Worm (Caenorhabditis elegans): ENCODE data around the gene str-151.
A peak's percentile ranks its signal among the peaks of the same experiment; 100 is the strongest.

The str-151 gene

DNA sequence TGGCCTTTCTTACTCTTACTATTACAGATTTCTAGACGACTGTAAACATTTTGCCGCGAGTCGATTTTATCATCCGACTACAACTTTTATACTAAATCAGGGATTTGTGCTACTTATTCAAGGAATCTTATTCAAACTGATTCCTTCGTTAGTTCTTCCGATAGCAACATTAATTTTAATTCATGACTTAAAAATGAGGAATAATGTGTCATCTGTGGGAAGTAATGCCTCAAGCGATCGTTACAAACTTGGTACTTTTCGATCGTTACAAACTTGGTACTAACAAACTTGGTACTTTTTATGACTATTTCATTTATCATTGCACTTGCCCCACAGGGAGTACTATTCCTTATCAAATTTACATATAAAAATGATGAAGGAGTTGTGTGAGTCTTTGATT, 41.5 kb downstream of the str-151 start, which contains the start of gene Y70C5A.4:
Gene Y70C5A.4, plus strand, starts transcription at position 301 of the 400 bp plus-strand sequence.
- TF ChIP-seq ceh-13 (GFP tag; optimal IDR thresholded peaks at IDR 0.05) (no peak), tbx-37 (GFP tag; conservative IDR thresholded peaks at IDR 0.05) (no peak), sea-1 (GFP tag; conservative IDR thresholded peaks at IDR 0.05) (no peak), scrt-1 (GFP tag; IDR thresholded peaks at IDR 0.05) (no peak), flt-1 (GFP tag; IDR thresholded peaks at IDR 0.05) (no peak), tbx-11 (GFP tag; IDR thresholded peaks at IDR 0.05) (no peak), B0310.2 (tag; optimal IDR thresholded peaks at IDR 0.05) (no peak), ceh-36 (tag; optimal IDR thresholded peaks at IDR 0.05) (no peak), hmbx-1 (tag; optimal IDR thresholded peaks at IDR 0.05) (no peak), hmg-4 (GFP tag; optimal IDR thresholded peaks at IDR 0.05) (no peak), ama-1 (optimal IDR thresholded peaks at IDR 0.05) (no peak)

DNA sequence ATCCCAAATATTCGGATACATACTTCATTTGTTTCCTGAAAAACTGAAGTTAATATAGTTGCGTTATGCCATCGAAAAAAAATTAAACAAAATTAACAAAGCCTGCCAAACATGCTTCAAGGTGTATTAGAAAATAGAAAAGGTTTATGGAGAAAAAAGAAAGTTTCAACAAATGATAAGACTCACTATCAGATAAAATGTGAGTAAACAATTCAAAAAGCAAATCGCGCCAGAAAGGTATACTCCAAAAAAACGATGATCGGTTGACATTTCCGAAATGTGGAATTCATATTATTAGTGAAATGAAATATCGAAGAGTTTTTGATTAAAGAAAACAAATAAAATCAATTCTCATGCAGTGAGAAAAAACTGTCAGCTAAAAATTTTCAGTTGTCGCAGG, 44.9 kb downstream of the str-151 start, which contains the start of gene Y70C5A.3:
Gene Y70C5A.3, minus strand, starts transcription at position 50 of the 400 bp plus-strand sequence.
- no peak for TF ChIP-seq scrt-1 (GFP tag; IDR thresholded peaks at IDR 0.05)
- TF ChIP-seq aly-1 (tag; optimal IDR thresholded peaks at IDR 0.05) = no peak
- no peak for TF ChIP-seq B0310.2 (tag; optimal IDR thresholded peaks at IDR 0.05)
- TF ChIP-seq tbx-37 (GFP tag; conservative IDR thresholded peaks at IDR 0.05) = no peak
- no peak for TF ChIP-seq ama-1 (optimal IDR thresholded peaks at IDR 0.05)
- no peak for TF ChIP-seq flt-1 (GFP tag; IDR thresholded peaks at IDR 0.05)
- TF ChIP-seq ceh-13 (GFP tag; optimal IDR thresholded peaks at IDR 0.05) = no peak
- no peak for TF ChIP-seq hmg-4 (GFP tag; optimal IDR thresholded peaks at IDR 0.05)
- no peak for TF ChIP-seq ets-7 (tag; optimal IDR thresholded peaks at IDR 0.05)
- TF ChIP-seq tra-4 (tag; optimal IDR thresholded peaks at IDR 0.05) = no peak
- no peak for TF ChIP-seq pes-1 (GFP tag; IDR thresholded peaks at IDR 0.05)
- no peak for TF ChIP-seq F13C5.2 (tag; optimal IDR thresholded peaks at IDR 0.05)
- TF ChIP-seq ceh-36 (tag; optimal IDR thresholded peaks at IDR 0.05) = no peak
- no peak for TF ChIP-seq sea-1 (GFP tag; conservative IDR thresholded peaks at IDR 0.05)
- TF ChIP-seq hmbx-1 (tag; optimal IDR thresholded peaks at IDR 0.05) = no peak
- no peak for TF ChIP-seq hnd-1 (tag; optimal IDR thresholded peaks at IDR 0.05)
- no peak for TF ChIP-seq tbx-11 (GFP tag; IDR thresholded peaks at IDR 0.05)

DNA sequence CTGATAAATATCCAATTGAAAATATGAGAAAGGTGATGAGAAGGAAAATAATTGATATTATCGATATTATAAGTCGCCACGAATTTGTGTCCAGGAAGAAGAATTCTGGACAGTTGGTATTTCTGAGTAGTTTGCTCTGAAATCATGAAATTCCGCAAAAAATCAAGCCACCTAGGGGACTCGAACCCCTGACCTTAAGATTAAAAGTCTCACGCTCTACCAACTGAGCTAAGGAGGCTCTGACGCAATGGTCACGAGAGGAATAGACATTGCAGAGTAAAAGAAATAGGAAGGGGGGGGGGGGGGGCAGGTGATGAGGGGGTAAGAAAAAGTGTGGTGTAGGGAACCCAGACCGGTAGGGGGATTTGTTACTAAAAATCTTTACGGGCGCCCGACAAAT, 45.9 kb downstream of the str-151 start:
- TF ChIP-seq tbx-37 (GFP tag; conservative IDR thresholded peaks at IDR 0.05) (peak; percentile 56), hmbx-1 (tag; optimal IDR thresholded peaks at IDR 0.05) (no peak), B0310.2 (tag; optimal IDR thresholded peaks at IDR 0.05) (peak; percentile 8), tra-4 (tag; optimal IDR thresholded peaks at IDR 0.05) (no peak), tbx-11 (GFP tag; IDR thresholded peaks at IDR 0.05) (peak; percentile 75), flt-1 (GFP tag; IDR thresholded peaks at IDR 0.05) (peak; percentile 79), F13C5.2 (tag; optimal IDR thresholded peaks at IDR 0.05) (peak; percentile 35), hnd-1 (tag; optimal IDR thresholded peaks at IDR 0.05) (no peak), pes-1 (GFP tag; IDR thresholded peaks at IDR 0.05) (peak; percentile 84), scrt-1 (GFP tag; IDR thresholded peaks at IDR 0.05) (0 out of 2 replicates have a peak, but pooled peaks have one; percentile 58), ceh-13 (GFP tag; optimal IDR thresholded peaks at IDR 0.05) (peak; percentile 51), aly-1 (tag; optimal IDR thresholded peaks at IDR 0.05) (peak; percentile 20), ceh-36 (tag; optimal IDR thresholded peaks at IDR 0.05) (peak; percentile 75), sea-1 (GFP tag; conservative IDR thresholded peaks at IDR 0.05) (peak; percentile 65; the same call in 1 of the 2 replicates)

DNA sequence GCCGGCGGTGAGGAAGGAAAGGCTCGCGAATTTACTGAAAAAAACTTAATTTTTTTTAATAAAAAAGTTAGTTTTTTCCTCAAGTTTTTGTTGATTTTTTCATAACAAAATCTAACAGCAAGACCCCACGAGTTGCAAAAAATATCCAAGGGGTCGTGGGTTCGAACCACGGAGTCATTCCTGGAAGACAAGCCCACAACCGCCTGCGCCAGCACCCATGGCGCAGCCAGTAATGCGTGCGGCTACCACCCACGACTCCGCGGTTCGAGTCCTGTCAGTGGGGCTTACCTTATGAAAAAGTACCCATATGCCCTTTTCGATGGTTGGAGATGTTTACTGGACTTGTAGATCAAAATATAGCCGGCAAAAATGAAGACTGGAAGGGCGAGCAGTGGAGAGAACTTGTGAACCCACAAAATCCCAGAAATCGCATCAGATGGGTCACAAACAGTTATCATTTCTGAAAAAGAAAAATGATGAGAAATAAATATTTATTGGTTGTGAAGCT, 46.8 kb downstream of the str-151 start, which contains the start of gene Y70C5A.2:
Gene Y70C5A.2, minus strand, starts transcription at position 458 of the 508 bp plus-strand sequence.
- TF ChIP-seq ets-7 (tag; optimal IDR thresholded peaks at IDR 0.05) (no peak), aly-1 (tag; optimal IDR thresholded peaks at IDR 0.05) (no peak), tra-4 (tag; optimal IDR thresholded peaks at IDR 0.05) (no peak), B0310.2 (tag; optimal IDR thresholded peaks at IDR 0.05) (no peak), hmg-4 (GFP tag; optimal IDR thresholded peaks at IDR 0.05) (no peak), tbx-37 (GFP tag; conservative IDR thresholded peaks at IDR 0.05) (no peak)

Measured in whole organism, early embryonic.